Fruit fly (Drosophila melanogaster) whole organism, embryonic: ENCODE results near the gene CG13088.

Experiments used
- ATbp ChIP-seq: fragments of 200-800 bp; sonication (Bioruptor generic); optimal IDR thresholded peaks from 2 replicates; lab custom pipeline; 2017; ENCODE audit warnings: missing biosample characterization, mild to moderate bottlenecking, missing genetic modification characterization, missing genetic modification reagents
- Abd-B ChIP-seq: fragments of 200-800 bp; sonication (Bioruptor generic); optimal IDR thresholded peaks from 2 replicates; lab custom pipeline; 2018; ENCODE audit warnings: missing biosample characterization, mild to moderate bottlenecking, missing genetic modification characterization, moderate library complexity
- Ada2b ChIP-seq: fragments of 200-800 bp; sonication (Bioruptor generic); IDR thresholded peaks from 2 replicates; pipeline ENCODE4 v1.3.6; 2022; ENCODE audit warnings: missing biosample characterization, missing genetic modification characterization
- B-H2 ChIP-seq: fragments of 200-800 bp; sonication (Bioruptor generic); optimal IDR thresholded peaks from 2 replicates; lab custom pipeline; 2018; ENCODE audit warnings: missing biosample characterization, mild to moderate bottlenecking, missing genetic modification characterization
- Bdp1 ChIP-seq: fragments of 200-800 bp; sonication (Bioruptor generic); optimal IDR thresholded peaks from 3 replicates; lab custom pipeline; 2016; ENCODE audit warnings: missing biosample characterization, missing genetic modification characterization
- BtbVII ChIP-seq: fragments of 200-800 bp; sonication (Bioruptor generic); optimal IDR thresholded peaks from 3 replicates; lab custom pipeline; 2017; ENCODE audit warnings: missing biosample characterization, mild to moderate bottlenecking, missing genetic modification characterization
- CG10959 ChIP-seq: fragments of 200-800 bp; sonication (Bioruptor generic); IDR thresholded peaks from 2 replicates; pipeline ENCODE4 v1.3.6; 2022; ENCODE audit warnings: missing biosample characterization, missing genetic modification characterization
- CG11093 ChIP-seq: fragments of 200-800 bp; sonication (Bioruptor generic); IDR thresholded peaks from 3 replicates; pipeline ENCODE4 v1.3.6; 2022; ENCODE audit warnings: missing biosample characterization, missing genetic modification characterization
- CG13287 ChIP-seq: fragments of 200-800 bp; sonication (Bioruptor generic); IDR thresholded peaks from 2 replicates; pipeline ENCODE4 v1.3.6; 2022; ENCODE audit warnings: missing biosample characterization, missing genetic modification characterization; ENCODE audit not compliant: partially characterized antibody
- CG13775 ChIP-seq: fragments of 200-800 bp; sonication (Bioruptor generic); optimal IDR thresholded peaks from 3 replicates; lab custom pipeline; 2017; ENCODE audit warnings: missing biosample characterization, mild to moderate bottlenecking, missing genetic modification characterization
- CG3065 ChIP-seq: fragments of 200-800 bp; sonication (Bioruptor generic); optimal IDR thresholded peaks from 2 replicates; lab custom pipeline; 2016; ENCODE audit warnings: missing biosample characterization, missing genetic modification characterization
- CG4854 ChIP-seq: fragments of 200-800 bp; sonication (Bioruptor generic); optimal IDR thresholded peaks from 2 replicates; lab custom pipeline; 2016; ENCODE audit warnings: missing biosample characterization, missing genetic modification characterization, inconsistent platforms
- CG6683 ChIP-seq: fragments of 200-800 bp; sonication (Bioruptor generic); optimal IDR thresholded peaks from 2 replicates; lab custom pipeline; 2017; ENCODE audit warnings: missing biosample characterization, mild to moderate bottlenecking, missing genetic modification characterization, missing genetic modification reagents
- CG6854 ChIP-seq: fragments of 200-800 bp; sonication (Bioruptor generic); optimal IDR thresholded peaks from 3 replicates; lab custom pipeline; 2017; ENCODE audit warnings: missing biosample characterization, mild to moderate bottlenecking, missing genetic modification characterization
- CG7372 ChIP-seq: fragments of 200-800 bp; sonication (Bioruptor generic); IDR thresholded peaks from 2 replicates; pipeline ENCODE4 v1.3.6; 2022; ENCODE audit warnings: missing biosample characterization, missing genetic modification characterization
- CG8089 ChIP-seq: fragments of 200-800 bp; sonication (Bioruptor generic); optimal IDR thresholded peaks from 3 replicates; lab custom pipeline; 2016; ENCODE audit warnings: missing biosample characterization, missing genetic modification characterization
- CG8765 ChIP-seq: fragments of 200-800 bp; sonication (Bioruptor generic); IDR thresholded peaks from 2 replicates; pipeline ENCODE4 v1.3.6; 2022; ENCODE audit warnings: missing biosample characterization, missing genetic modification characterization
- CG9876 ChIP-seq: fragments of 200-800 bp; sonication (Bioruptor generic); optimal IDR thresholded peaks from 2 replicates; lab custom pipeline; 2016; ENCODE audit warnings: missing biosample characterization, missing genetic modification characterization
- Hand ChIP-seq: fragments of 200-800 bp; sonication (Bioruptor generic); optimal IDR thresholded peaks from 2 replicates; lab custom pipeline; 2017; ENCODE audit warnings: mild to moderate bottlenecking, missing biosample characterization, missing genetic modification reagents, missing genetic modification characterization
- Hr39 ChIP-seq: fragments of >200 bp; optimal IDR thresholded peaks from 2 replicates; lab custom pipeline; 2017
- Jarid2 ChIP-seq: fragments of 200-800 bp; sonication (Bioruptor generic); optimal IDR thresholded peaks from 3 replicates; lab custom pipeline; 2017; ENCODE audit warnings: mild to moderate bottlenecking, missing biosample characterization, missing genetic modification reagents, missing genetic modification characterization
- MESR4 ChIP-seq: fragments of 200-800 bp; sonication (Bioruptor generic); optimal IDR thresholded peaks from 2 replicates; lab custom pipeline; 2018; ENCODE audit warnings: missing biosample characterization, mild to moderate bottlenecking, missing genetic modification characterization, moderate library complexity
- Meics ChIP-seq: fragments of 200-800 bp; sonication (Bioruptor generic); optimal IDR thresholded peaks from 2 replicates; lab custom pipeline; 2017; ENCODE audit warnings: missing biosample characterization, mild to moderate bottlenecking, missing genetic modification characterization
- Nf-YC ChIP-seq: fragments of 200-800 bp; optimal IDR thresholded peaks from 3 replicates; lab custom pipeline; 2019; ENCODE audit warnings: missing biosample characterization, mild to moderate bottlenecking, missing genetic modification characterization, moderate library complexity
- Pdp1 ChIP-seq, 2 experiments: fragments of 200-800 bp; sonication (Bioruptor generic); optimal IDR thresholded peaks; 3 replicates each; lab custom pipeline; 2016; ENCODE audit warnings: missing biosample characterization in 2 of 2, missing genetic modification characterization in 2 of 2, mild to moderate bottlenecking in 1 of 2, moderate library complexity in 1 of 2
- Rx ChIP-seq: fragments of 200-800 bp; sonication (Bioruptor generic); IDR thresholded peaks from 2 replicates; pipeline ENCODE4 v1.3.6; 2022; ENCODE audit warnings: missing biosample characterization, missing genetic modification characterization
- Sox102F ChIP-seq: fragments of 200-800 bp; sonication (Bioruptor generic); optimal IDR thresholded peaks from 2 replicates; lab custom pipeline; 2018; ENCODE audit warnings: missing biosample characterization, mild to moderate bottlenecking, missing genetic modification characterization, moderate library complexity
- Usf ChIP-seq: fragments of 200-800 bp; sonication (Bioruptor generic); optimal IDR thresholded peaks from 2 replicates; lab custom pipeline; 2017; ENCODE audit warnings: missing genotype, missing biosample characterization, missing genetic modification characterization
- YL-1 ChIP-seq: fragments of 200-800 bp; sonication (Bioruptor generic); optimal IDR thresholded peaks from 3 replicates; lab custom pipeline; 2017; ENCODE audit warnings: missing biosample characterization, mild to moderate bottlenecking, missing genetic modification characterization
- cas ChIP-seq: fragments of 200-800 bp; sonication (Bioruptor generic); IDR thresholded peaks from 2 replicates; pipeline ENCODE4 v1.3.6; 2022; ENCODE audit warnings: missing biosample characterization, missing genetic modification characterization
- corto ChIP-seq: fragments of 200-800 bp; sonication (Bioruptor generic); optimal IDR thresholded peaks from 2 replicates; lab custom pipeline; 2016; ENCODE audit warnings: missing biosample characterization, mild to moderate bottlenecking, missing genetic modification characterization, moderate library complexity
- danr ChIP-seq: fragments of 200-800 bp; sonication (Bioruptor generic); IDR thresholded peaks from 2 replicates; pipeline ENCODE4 v1.3.6; 2022; ENCODE audit warnings: missing biosample characterization, missing genetic modification characterization
- dimm ChIP-seq: fragments of 200-800 bp; sonication (Bioruptor generic); IDR thresholded peaks from 2 replicates; pipeline ENCODE4 v1.3.6; 2022; ENCODE audit warnings: missing biosample characterization, missing genetic modification characterization
- dm ChIP-seq: fragments of 200-800 bp; sonication (Bioruptor generic); optimal IDR thresholded peaks from 3 replicates; lab custom pipeline; 2016; ENCODE audit warnings: missing biosample characterization, missing genetic modification characterization
- dmrt99B ChIP-seq: fragments of 200-800 bp; sonication (Bioruptor generic); optimal IDR thresholded peaks from 2 replicates; lab custom pipeline; 2018; ENCODE audit warnings: missing biosample characterization, mild to moderate bottlenecking, missing genetic modification characterization, moderate library complexity
- grau ChIP-seq: fragments of 200-800 bp; optimal IDR thresholded peaks from 3 replicates; lab custom pipeline; 2019; ENCODE audit warnings: missing biosample characterization, mild to moderate bottlenecking, missing genetic modification characterization, moderate library complexity
- jigr1 ChIP-seq: fragments of 200-800 bp; sonication (Bioruptor generic); IDR thresholded peaks from 3 replicates; pipeline ENCODE4 v1.3.6; 2022; ENCODE audit warnings: missing biosample characterization, missing genetic modification characterization
- klu ChIP-seq: fragments of 200-800 bp; sonication (Bioruptor generic); IDR thresholded peaks from 2 replicates; pipeline ENCODE4 v1.3.6; 2022; ENCODE audit warnings: missing biosample characterization, missing genetic modification characterization
- kni ChIP-seq: fragments of 200-800 bp; sonication (Bioruptor generic); optimal IDR thresholded peaks from 3 replicates; lab custom pipeline; 2017; ENCODE audit warnings: mild to moderate bottlenecking, missing biosample characterization, missing genetic modification reagents, missing genetic modification characterization
- lbe ChIP-seq: fragments of 200-800 bp; sonication (Bioruptor generic); optimal IDR thresholded peaks from 2 replicates; lab custom pipeline; 2016; ENCODE audit warnings: missing biosample characterization, mild to moderate bottlenecking, missing genetic modification characterization
- mirr ChIP-seq: fragments of 200-800 bp; sonication (Bioruptor generic); optimal IDR thresholded peaks from 3 replicates; lab custom pipeline; 2018; ENCODE audit warnings: missing biosample characterization, mild to moderate bottlenecking, missing genetic modification characterization
- otp ChIP-seq: fragments of 200-800 bp; sonication (Bioruptor generic); IDR thresholded peaks from 3 replicates; pipeline ENCODE4, ENCODE4 v1.3.6; 2022; ENCODE audit warnings: missing biosample characterization, missing genetic modification characterization
- p53 ChIP-seq: fragments of 200-800 bp; sonication (Bioruptor generic); optimal IDR thresholded peaks from 2 replicates; lab custom pipeline; 2016; ENCODE audit warnings: missing biosample characterization, missing genetic modification characterization
- pho ChIP-seq: fragments of 200-800 bp; sonication (Bioruptor generic); optimal IDR thresholded peaks from 2 replicates; lab custom pipeline; 2016; ENCODE audit warnings: missing biosample characterization, missing genetic modification characterization
- psq ChIP-seq: fragments of 200-800 bp; sonication (Bioruptor generic); optimal IDR thresholded peaks from 2 replicates; lab custom pipeline; 2017; ENCODE audit warnings: missing biosample characterization, missing genetic modification characterization
- ranshi ChIP-seq: fragments of 200-800 bp; sonication (Bioruptor generic); IDR thresholded peaks from 2 replicates; pipeline ENCODE4 v1.3.6; 2022; ENCODE audit warnings: missing biosample characterization, missing genetic modification characterization
- sens-2 ChIP-seq: fragments of 200-800 bp; sonication (Bioruptor generic); IDR thresholded peaks from 2 replicates; pipeline ENCODE4 v1.3.6; 2022; ENCODE audit warnings: missing biosample characterization, missing genetic modification characterization
- slou ChIP-seq: fragments of 200-800 bp; sonication (Bioruptor generic); optimal IDR thresholded peaks from 3 replicates; lab custom pipeline; 2016; ENCODE audit warnings: missing biosample characterization, missing genetic modification characterization
- sr ChIP-seq: fragments of 200-800 bp; sonication (Bioruptor generic); IDR thresholded peaks from 3 replicates; pipeline ENCODE4 v1.3.6; 2022; ENCODE audit warnings: missing biosample characterization, missing genetic modification characterization
- toy ChIP-seq: fragments of 200-800 bp; sonication (Bioruptor generic); IDR thresholded peaks from 2 replicates; pipeline ENCODE4 v1.3.6; 2022; ENCODE audit warnings: missing biosample characterization, missing genetic modification characterization
- zen2 ChIP-seq: fragments of 200-800 bp; sonication (Bioruptor generic); IDR thresholded peaks from 3 replicates; pipeline ENCODE4 v1.3.6; 2022; ENCODE audit warnings: missing biosample characterization, missing genetic modification characterization; ENCODE audit not compliant: partially characterized antibody

CG13088 gene

dm6 chr2L:8514748-8515147, 26.0 kb downstream of the CG13088 start, which contains the start of the genes CG13097 and PIG-U (continued):
- TF ChIP-seq CG13775 (GFP tag; lab: Kevin White, UChicago): peak; percentile 82
- no peak for TF ChIP-seq Sox102F (GFP tag; lab: Kevin White, UChicago)
- no peak for TF ChIP-seq sr (GFP tag; lab: Robert Waterston, UW)
- peak; percentile 74 for TF ChIP-seq pho (GFP tag; lab: Kevin White, UChicago)
- TF ChIP-seq p53 (GFP tag; lab: Kevin White, UChicago): peak; percentile 6
- TF ChIP-seq corto: peak; percentile 85
- no peak for TF ChIP-seq Hr39 (lab: Kevin White, UChicago)
- TF ChIP-seq dm (GFP tag; lab: Kevin White, UChicago): peak; percentile 81
- peak; percentile 55 for TF ChIP-seq psq
- peak; percentile 98 for TF ChIP-seq CG13287 (GFP tag; lab: Robert Waterston, UW)
- TF ChIP-seq Bdp1 (GFP tag; lab: Kevin White, UChicago): peak; percentile 69
- TF ChIP-seq Nf-YC (tag; lab: Kevin White, UChicago): peak; percentile 73
- peak; percentile 59; the same call in 1 of the 2 replicates for TF ChIP-seq Rx (GFP tag; lab: Robert Waterston, UW)
- peak; percentile 3 for TF ChIP-seq MESR4 (GFP tag; lab: Kevin White, UChicago)
- peak; percentile 71 for TF ChIP-seq CG8765
- no peak for TF ChIP-seq ATbp
- TF ChIP-seq B-H2: peak; percentile 85
- TF ChIP-seq CG9876: peak; percentile 35
- peak; percentile 77 for TF ChIP-seq grau
- 0 out of 2 replicates have a peak, but pooled peaks have one; percentile 36 for TF ChIP-seq sens-2 (GFP tag; lab: Robert Waterston, UW)
- TF ChIP-seq CG8089 (GFP tag; lab: Kevin White, UChicago): peak; percentile 64
- TF ChIP-seq dimm: peak; percentile 46; the same call in 1 of the 2 replicates
- no peak for TF ChIP-seq toy (GFP tag; lab: Robert Waterston, UW)
- TF ChIP-seq Abd-B (GFP tag; lab: Kevin White, UChicago): peak; percentile 64
- peak; percentile 83; the same call in 2 of the 3 replicates for TF ChIP-seq zen2 (GFP tag; lab: Robert Waterston, UW)
- TF ChIP-seq CG4854: peak; percentile 81
- TF ChIP-seq Ada2b: peak; percentile 82
- TF ChIP-seq lbe (GFP tag; lab: Kevin White, UChicago): peak; percentile 88
- peak; percentile 65 for TF ChIP-seq CG6683 (GFP tag; lab: Kevin White, UChicago)
- peak; percentile 53 for TF ChIP-seq CG3065 (GFP tag; lab: Kevin White, UChicago)
- TF ChIP-seq mirr: peak; percentile 23
- peak; percentile 67; the same call in 1 of the 2 replicates for TF ChIP-seq klu
- TF ChIP-seq CG10959 (GFP tag; lab: Robert Waterston, UW): peak; percentile 58; the same call in 1 of the 2 replicates
- TF ChIP-seq ranshi (GFP tag; lab: Robert Waterston, UW): peak; percentile 85
- peak; percentile 20 for TF ChIP-seq Usf (GFP tag; lab: Kevin White, UChicago)
- TF ChIP-seq Meics (GFP tag; lab: Kevin White, UChicago): peak; percentile 71
- TF ChIP-seq CG6854 (GFP tag; lab: Kevin White, UChicago): no peak
- no peak for TF ChIP-seq jigr1 (GFP tag; lab: Robert Waterston, UW)
- peak; percentile 70 for TF ChIP-seq YL-1 (GFP tag; lab: Kevin White, UChicago)
- TF ChIP-seq otp (GFP tag; lab: Robert Waterston, UW): 0 out of 3 replicates have a peak, but pooled peaks have one; percentile 57
- TF ChIP-seq BtbVII (GFP tag; lab: Kevin White, UChicago): peak; percentile 50
- TF ChIP-seq Hand (GFP tag; lab: Kevin White, UChicago): peak; percentile 59
- no peak for TF ChIP-seq CG11093 (GFP tag; lab: Robert Waterston, UW)
- TF ChIP-seq dmrt99B (tag; lab: Kevin White, UChicago): no peak
- TF ChIP-seq CG7372 (GFP tag; lab: Robert Waterston, UW): peak; percentile 81
- peak; percentile 73 for TF ChIP-seq cas
- TF ChIP-seq Jarid2 (GFP tag; lab: Kevin White, UChicago): no peak
- peak; percentile 85 for TF ChIP-seq slou (GFP tag; lab: Kevin White, UChicago)
- TF ChIP-seq danr (GFP tag; lab: Robert Waterston, UW): peak; percentile 58; the same call in 1 of the 2 replicates
- peak; percentile 77 to 79 for TF ChIP-seq Pdp1 (GFP tag; optimal IDR thresholded peaks at IDR 0.05; lab: Kevin White, UChicago)
- no peak for TF ChIP-seq kni
